Worm (Caenorhabditis elegans) whole organism, L4/young adult: ENCODE results near the gene pygl-1.

ENCODE experiments used
- W03F9.2 ChIP-seq: fragments of 150-350 bp; optimal IDR thresholded peaks from 2 replicates; lab custom pipeline; 2014; ENCODE audit warnings: missing biosample characterization, missing genetic modification characterization
- dao-5 ChIP-seq: sonication (generic microtip); optimal IDR thresholded peaks from 2 replicates; lab custom pipeline; 2016; ENCODE audit warnings: missing genotype, missing genetic modification characterization, moderate library complexity, missing compliant biosample characterization
- him-1 ChIP-seq: sonication (generic microtip); optimal IDR thresholded peaks from 2 replicates; lab custom pipeline; 2016; ENCODE audit warnings: missing genotype, missing genetic modification reagents, missing genetic modification characterization, missing compliant biosample characterization

DNA sequence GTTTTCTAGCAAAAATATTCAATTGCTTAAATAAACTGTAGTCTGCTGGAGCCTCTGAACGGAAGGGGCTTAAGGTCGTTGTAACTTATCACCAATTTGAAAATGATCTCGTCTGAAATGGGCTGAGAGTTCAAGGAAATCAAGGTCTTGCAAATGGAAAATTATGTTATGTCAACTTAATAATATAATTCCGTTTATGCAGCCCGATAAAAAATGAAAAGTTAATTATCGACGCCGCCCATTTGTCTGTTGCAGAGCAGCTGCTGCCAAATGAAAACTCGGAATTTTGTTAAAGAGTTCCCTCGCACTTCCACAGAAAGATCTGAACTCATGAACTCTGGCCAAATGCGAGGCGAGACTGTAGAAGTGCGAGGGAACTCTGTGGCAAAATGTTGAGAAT lies 37.7 kb upstream of the pygl-1 start, which contains the start of gene srbc-67:
- no peak for TF ChIP-seq dao-5 (tag; lab: Kevin White, UChicago)
- TF ChIP-seq him-1 (tag; lab: Kevin White, UChicago) = no peak
- TF ChIP-seq W03F9.2 = no peak
